Fruit fly (Drosophila melanogaster) whole organism, embryonic: Measurements from ENCODE around the gene Fdx1.

ENCODE experiments used
- Atf-2 ChIP-seq: fragments of 200-800 bp; sonication (Bioruptor generic); optimal IDR thresholded peaks from 2 replicates; lab custom pipeline; 2016; ENCODE audit warnings: missing biosample characterization, missing genetic modification characterization
- CG10267 ChIP-seq: fragments of 200-800 bp; sonication (Bioruptor generic); optimal IDR thresholded peaks from 2 replicates; lab custom pipeline; 2018; ENCODE audit warnings: missing biosample characterization, mild to moderate bottlenecking, missing genetic modification characterization, moderate library complexity
- CG10959 ChIP-seq: fragments of 200-800 bp; sonication (Bioruptor generic); IDR thresholded peaks from 2 replicates; pipeline ENCODE4 v1.3.6; 2022; ENCODE audit warnings: missing biosample characterization, missing genetic modification characterization
- CG11695 ChIP-seq: fragments of 200-800 bp; sonication (Bioruptor generic); IDR thresholded peaks from 3 replicates; pipeline ENCODE4 v1.3.6; 2022; ENCODE audit warnings: missing biosample characterization, missing genetic modification characterization
- CG12104 ChIP-seq: fragments of 200-800 bp; sonication (Bioruptor generic); optimal IDR thresholded peaks from 3 replicates; lab custom pipeline; 2016; ENCODE audit warnings: missing biosample characterization, missing genetic modification characterization
- CG12659 ChIP-seq: fragments of 200-800 bp; sonication (Bioruptor generic); optimal IDR thresholded peaks from 3 replicates; lab custom pipeline; 2017; ENCODE audit warnings: mild to moderate bottlenecking, missing biosample characterization, missing genetic modification reagents, missing genetic modification characterization
- CG12769 ChIP-seq: fragments of 200-800 bp; sonication (Bioruptor generic); optimal IDR thresholded peaks from 2 replicates; lab custom pipeline; 2019; ENCODE audit warnings: missing biosample characterization, mild to moderate bottlenecking, missing genetic modification characterization, moderate library complexity
- CG13296 ChIP-seq: fragments of 200-800 bp; sonication (Bioruptor generic); optimal IDR thresholded peaks from 3 replicates; lab custom pipeline; 2018; ENCODE audit warnings: missing biosample characterization, mild to moderate bottlenecking, missing genetic modification characterization
- CG14441 ChIP-seq: fragments of 200-800 bp; sonication (Bioruptor generic); IDR thresholded peaks from 2 replicates; pipeline ENCODE4 v1.3.6; 2022; ENCODE audit warnings: missing biosample characterization, missing genetic modification characterization
- CG1529 ChIP-seq: fragments of 200-800 bp; sonication (Bioruptor generic); optimal IDR thresholded peaks from 3 replicates; lab custom pipeline; 2018; ENCODE audit warnings: missing biosample characterization, missing genetic modification characterization
- CG15601 ChIP-seq: fragments of 200-800 bp; sonication (Bioruptor generic); optimal IDR thresholded peaks from 3 replicates; lab custom pipeline; 2019; ENCODE audit warnings: missing biosample characterization, mild to moderate bottlenecking, missing genetic modification characterization, moderate library complexity
- CG2116 ChIP-seq: fragments of 200-800 bp; sonication (Bioruptor generic); optimal IDR thresholded peaks from 3 replicates; lab custom pipeline; 2018; ENCODE audit warnings: missing biosample characterization, mild to moderate bottlenecking, missing genetic modification characterization
- CG2199 ChIP-seq: fragments of 200-800 bp; sonication (Bioruptor generic); IDR thresholded peaks from 3 replicates; pipeline ENCODE4 v1.3.6; 2022; ENCODE audit warnings: missing biosample characterization, missing genetic modification characterization
- CG30020 ChIP-seq: fragments of 200-800 bp; optimal IDR thresholded peaks from 2 replicates; lab custom pipeline; 2019; ENCODE audit warnings: missing biosample characterization, mild to moderate bottlenecking, missing genetic modification characterization, moderate library complexity
- CG31224 ChIP-seq: fragments of 200-800 bp; sonication (Bioruptor generic); IDR thresholded peaks from 2 replicates; pipeline ENCODE4 v1.3.6; 2022; ENCODE audit warnings: missing biosample characterization, missing genetic modification characterization
- CG31365 ChIP-seq: fragments of 200-800 bp; sonication (Bioruptor generic); optimal IDR thresholded peaks from 2 replicates; lab custom pipeline; 2018; ENCODE audit warnings: missing biosample characterization, mild to moderate bottlenecking, missing genetic modification characterization
- CG3407 ChIP-seq: fragments of 200-800 bp; sonication (Bioruptor generic); optimal IDR thresholded peaks from 2 replicates; lab custom pipeline; 2018; ENCODE audit warnings: missing biosample characterization, mild to moderate bottlenecking, missing genetic modification characterization
- CG7745 ChIP-seq: fragments of 200-800 bp; sonication (Bioruptor generic); optimal IDR thresholded peaks from 2 replicates; lab custom pipeline; 2018; ENCODE audit warnings: missing biosample characterization, mild to moderate bottlenecking, missing genetic modification characterization, moderate library complexity
- CG9215 ChIP-seq: fragments of 200-800 bp; sonication (Bioruptor generic); IDR thresholded peaks from 2 replicates; pipeline ENCODE4 v1.3.6; 2022; ENCODE audit warnings: missing biosample characterization, missing genetic modification characterization
- Elba2 ChIP-seq: fragments of 200-800 bp; sonication (Bioruptor generic); optimal IDR thresholded peaks from 3 replicates; lab custom pipeline; 2016; ENCODE audit warnings: missing biosample characterization, missing genetic modification characterization
- Hr51 ChIP-seq, 2 experiments: fragments of 200-800 bp; sonication (Bioruptor generic); optimal IDR thresholded peaks; 2 replicates in 1 of 2; 3 replicates in 1 of 2; lab custom pipeline; 2016 to 2018; ENCODE audit warnings: missing biosample characterization in 2 of 2, missing genetic modification characterization in 2 of 2, mild to moderate bottlenecking in 1 of 2, moderate library complexity in 1 of 2
- Lim3 ChIP-seq: fragments of 200-800 bp; sonication (Bioruptor generic); IDR thresholded peaks from 2 replicates; pipeline ENCODE4 v1.3.6; 2022; ENCODE audit warnings: missing biosample characterization, missing genetic modification characterization
- NC2α ChIP-seq: fragments of 200-800 bp; sonication (Bioruptor generic); optimal IDR thresholded peaks from 2 replicates; lab custom pipeline; 2016; ENCODE audit warnings: missing biosample characterization, missing genetic modification characterization
- Pdp1 ChIP-seq, 2 experiments: fragments of 200-800 bp; sonication (Bioruptor generic); optimal IDR thresholded peaks; 3 replicates each; lab custom pipeline; 2016; ENCODE audit warnings: missing biosample characterization in 2 of 2, missing genetic modification characterization in 2 of 2, mild to moderate bottlenecking in 1 of 2, moderate library complexity in 1 of 2
- Sry-β ChIP-seq: fragments of 200-800 bp; sonication (Bioruptor generic); optimal IDR thresholded peaks from 2 replicates; lab custom pipeline; 2018; ENCODE audit warnings: missing biosample characterization, mild to moderate bottlenecking, missing genetic modification characterization, moderate library complexity
- TFAM ChIP-seq: fragments of 200-800 bp; sonication (Bioruptor generic); optimal IDR thresholded peaks from 2 replicates; lab custom pipeline; 2017; ENCODE audit warnings: missing biosample characterization, missing genetic modification characterization, inconsistent platforms
- aop ChIP-seq: fragments of 200-800 bp; sonication (Bioruptor generic); IDR thresholded peaks from 2 replicates; pipeline ENCODE4 v1.3.6; 2022; ENCODE audit warnings: missing biosample characterization, missing genetic modification characterization
- bbx ChIP-seq: fragments of 200-800 bp; sonication (Bioruptor generic); IDR thresholded peaks from 2 replicates; pipeline ENCODE4 v1.3.6; 2022; ENCODE audit warnings: missing biosample characterization, missing genetic modification characterization; ENCODE audit not compliant: partially characterized antibody
- btn ChIP-seq: fragments of 200-800 bp; sonication (Bioruptor generic); optimal IDR thresholded peaks from 2 replicates; lab custom pipeline; 2016; ENCODE audit warnings: missing biosample characterization, missing genetic modification characterization
- caup ChIP-seq: fragments of 200-800 bp; sonication (Bioruptor generic); optimal IDR thresholded peaks from 3 replicates; lab custom pipeline; 2017; ENCODE audit warnings: missing biosample characterization, mild to moderate bottlenecking, missing genetic modification characterization, moderate library complexity; ENCODE audit not compliant: severe bottlenecking
- chm ChIP-seq: fragments of 200-800 bp; sonication (Bioruptor generic); IDR thresholded peaks from 2 replicates; pipeline ENCODE4 v1.3.6; 2022; ENCODE audit warnings: missing biosample characterization, missing genetic modification characterization
- corto ChIP-seq: fragments of 200-800 bp; sonication (Bioruptor generic); optimal IDR thresholded peaks from 2 replicates; lab custom pipeline; 2016; ENCODE audit warnings: missing biosample characterization, mild to moderate bottlenecking, missing genetic modification characterization, moderate library complexity
- cwo ChIP-seq: fragments of 200-800 bp; sonication (Bioruptor generic); optimal IDR thresholded peaks from 3 replicates; lab custom pipeline; 2017; ENCODE audit warnings: missing biosample characterization, missing genetic modification characterization, mild to moderate bottlenecking, moderate library complexity, missing genetic modification reagents
- fd64A ChIP-seq: fragments of 200-800 bp; sonication (Bioruptor generic); optimal IDR thresholded peaks from 3 replicates; lab custom pipeline; 2018; ENCODE audit warnings: missing biosample characterization, mild to moderate bottlenecking, missing genetic modification characterization
- grau ChIP-seq: fragments of 200-800 bp; optimal IDR thresholded peaks from 3 replicates; lab custom pipeline; 2019; ENCODE audit warnings: missing biosample characterization, mild to moderate bottlenecking, missing genetic modification characterization, moderate library complexity
- h ChIP-seq: fragments of >200 bp; optimal IDR thresholded peaks from 2 replicates; lab custom pipeline; 2017
- hth ChIP-seq: fragments of >200 bp; optimal IDR thresholded peaks from 2 replicates; lab custom pipeline; 2017; ENCODE audit warnings: inconsistent platforms
- kay ChIP-seq: fragments of 200-800 bp; sonication (Bioruptor generic); optimal IDR thresholded peaks from 2 replicates; lab custom pipeline; 2016; ENCODE audit warnings: missing biosample characterization, missing genetic modification characterization
- maf-S ChIP-seq: fragments of 200-800 bp; sonication (Bioruptor generic); optimal IDR thresholded peaks from 2 replicates; lab custom pipeline; 2016; ENCODE audit warnings: missing biosample characterization, missing genetic modification characterization
- psq ChIP-seq: fragments of 200-800 bp; sonication (Bioruptor generic); optimal IDR thresholded peaks from 2 replicates; lab custom pipeline; 2017; ENCODE audit warnings: missing biosample characterization, missing genetic modification characterization
- repo ChIP-seq: fragments of 200-800 bp; sonication (Bioruptor generic); optimal IDR thresholded peaks from 2 replicates; lab custom pipeline; 2016; ENCODE audit warnings: missing biosample characterization, missing genetic modification characterization
- sens ChIP-seq: fragments of 200-800 bp; sonication (Bioruptor generic); peaks from one replicate; lab custom pipeline; 2016; ENCODE audit warnings: missing biosample characterization, missing genetic modification characterization
- sim ChIP-seq: fragments of 200-800 bp; sonication (Bioruptor generic); IDR thresholded peaks from 2 replicates; pipeline ENCODE4 v1.3.6; 2022; ENCODE audit warnings: missing biosample characterization, missing genetic modification characterization
- sima ChIP-seq: fragments of 200-800 bp; sonication (Bioruptor generic); optimal IDR thresholded peaks from 2 replicates; lab custom pipeline; 2016; ENCODE audit warnings: missing biosample characterization, missing genetic modification characterization
- sisA ChIP-seq: fragments of 200-800 bp; sonication (Bioruptor generic); IDR thresholded peaks from 2 replicates; pipeline ENCODE4 v1.3.6; 2022; ENCODE audit warnings: missing biosample characterization, missing genetic modification characterization
- toy ChIP-seq: fragments of 200-800 bp; sonication (Bioruptor generic); IDR thresholded peaks from 2 replicates; pipeline ENCODE4 v1.3.6; 2022; ENCODE audit warnings: missing biosample characterization, missing genetic modification characterization
- tx ChIP-seq: fragments of 200-800 bp; sonication (Bioruptor generic); optimal IDR thresholded peaks from 2 replicates; lab custom pipeline; 2016; ENCODE audit warnings: missing biosample characterization, missing genetic modification characterization
- vnd ChIP-seq: fragments of 200-800 bp; sonication (Bioruptor generic); IDR thresholded peaks from 3 replicates; pipeline ENCODE4 v1.3.6; 2022; ENCODE audit warnings: missing biosample characterization, missing genetic modification characterization; ENCODE audit not compliant: partially characterized antibody
- yki ChIP-seq: fragments of >200 bp; optimal IDR thresholded peaks from 3 replicates; lab custom pipeline; 2018
- zen2 ChIP-seq: fragments of 200-800 bp; sonication (Bioruptor generic); IDR thresholded peaks from 3 replicates; pipeline ENCODE4 v1.3.6; 2022; ENCODE audit warnings: missing biosample characterization, missing genetic modification characterization; ENCODE audit not compliant: partially characterized antibody

Fdx1 gene

DNA sequence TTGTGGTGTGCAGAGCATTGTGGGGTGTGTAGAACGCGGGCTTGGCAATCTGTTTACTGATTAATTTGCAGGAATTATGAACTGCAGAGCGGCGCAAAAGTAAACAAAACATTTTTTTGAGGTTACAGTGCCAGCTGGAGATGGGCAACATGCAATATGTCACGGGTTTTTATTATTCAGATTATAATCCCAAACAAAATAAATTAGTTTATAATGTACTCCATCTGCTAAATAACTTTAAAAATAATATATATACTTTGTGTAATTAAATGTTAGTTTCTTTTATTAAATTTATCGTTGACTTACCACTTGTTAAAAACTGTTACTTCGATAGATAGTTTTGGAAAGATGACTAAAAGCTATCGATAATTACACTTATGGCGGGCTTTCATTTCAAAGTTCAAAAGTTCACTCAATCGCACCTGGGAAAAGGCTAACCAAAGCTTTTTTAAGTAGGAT is at the start of gene Fdx1 (continued):
- TF ChIP-seq fd64A (GFP tag; lab: Kevin White, UChicago) (no peak), cwo (GFP tag; lab: Kevin White, UChicago) (peak; percentile 4), NC2α (GFP tag; lab: Kevin White, UChicago) (no peak), Hr51 (GFP tag; optimal IDR thresholded peaks at IDR 0.05; lab: Kevin White, UChicago) (peak in 1 of 2 experiments; percentile 51), CG15601 (tag; lab: Kevin White, UChicago) (peak; percentile 54), CG7745 (tag; lab: Kevin White, UChicago) (no peak), corto (GFP tag; lab: Kevin White, UChicago) (no peak), hth (lab: Kevin White, UChicago) (no peak), Lim3 (no peak), chm (GFP tag; lab: Robert Waterston, UW) (no peak), h (lab: Kevin White, UChicago) (no peak), sens (GFP tag; lab: Kevin White, UChicago) (peak; percentile 75), CG12769 (tag; lab: Kevin White, UChicago) (no peak), vnd (GFP tag; lab: Robert Waterston, UW) (0 out of 3 replicates have a peak, but pooled peaks have one; percentile 8), psq (GFP tag; lab: Kevin White, UChicago) (no peak), CG13296 (peak; percentile 48), CG9215 (GFP tag; lab: Robert Waterston, UW) (no peak), CG31365 (tag; lab: Kevin White, UChicago) (no peak), Atf-2 (no peak), CG10267 (tag; lab: Kevin White, UChicago) (peak; percentile 39), CG10959 (GFP tag; lab: Robert Waterston, UW) (no peak), bbx (peak; percentile 48; the same call in 1 of the 2 replicates), TFAM (no peak), CG12104 (GFP tag; lab: Kevin White, UChicago) (no peak), maf-S (GFP tag; lab: Kevin White, UChicago) (no peak)
- TF ChIP-seq, all 482 proteins: peak for 157

DNA sequence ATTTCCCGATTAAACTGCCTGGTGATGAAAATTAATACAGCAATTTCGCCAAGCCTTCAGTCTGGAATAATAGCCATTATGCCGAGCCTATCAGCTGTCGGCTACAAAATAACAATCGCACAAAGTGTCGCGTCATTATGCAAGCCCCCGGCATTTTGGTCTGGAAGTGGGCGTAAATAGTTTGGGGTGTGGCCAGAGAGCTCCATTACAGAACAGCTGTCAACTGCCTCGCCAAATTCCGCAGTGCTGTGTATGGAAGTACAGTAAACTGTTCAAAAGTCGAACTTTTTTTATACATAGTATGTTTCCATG is 49.7 kb upstream of the Fdx1 start:
- TF ChIP-seq caup (no peak), kay (no peak), CG1529 (no peak), Pdp1 (GFP tag; optimal IDR thresholded peaks at IDR 0.05; lab: Kevin White, UChicago) (peak in 1 of 2 experiments; percentile 52), grau (tag; lab: Kevin White, UChicago) (peak; percentile 39), CG11695 (no peak), zen2 (GFP tag; lab: Robert Waterston, UW) (no peak), repo (GFP tag; lab: Kevin White, UChicago) (no peak), sim (no peak)

DNA sequence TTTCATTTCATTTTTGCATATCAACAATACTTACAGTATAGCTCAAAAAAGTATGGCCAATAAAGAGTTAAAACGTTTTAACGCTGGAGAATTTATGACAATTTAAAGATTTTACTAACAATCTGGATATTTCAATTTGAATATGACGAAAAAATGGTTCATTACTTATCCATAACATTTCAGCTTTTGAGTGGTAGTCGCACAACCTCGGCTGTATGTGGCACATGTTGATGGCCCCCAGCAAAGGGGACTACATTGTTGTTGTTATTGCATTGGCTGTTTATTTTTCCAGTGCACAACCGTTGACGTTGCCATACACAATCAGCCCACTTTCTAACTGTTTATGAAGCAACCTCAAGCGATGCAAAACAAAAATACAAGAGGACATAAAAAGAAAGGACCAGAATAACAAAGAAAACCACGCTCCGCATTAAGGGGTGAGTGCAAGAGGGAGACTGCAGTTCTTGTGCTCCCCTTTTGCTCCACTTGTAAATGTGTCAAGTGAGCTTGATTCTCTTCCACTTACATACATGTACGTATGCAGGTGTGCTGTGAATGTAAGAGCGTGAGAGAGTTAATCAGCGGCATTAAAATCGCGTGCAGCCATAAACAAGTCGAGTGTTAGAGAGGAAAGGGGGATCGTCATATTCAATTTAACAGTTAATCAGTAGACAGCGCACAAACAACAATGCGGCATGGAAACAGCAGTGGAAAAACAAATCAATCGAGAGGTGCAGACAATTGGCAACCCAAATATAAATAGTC is 49.2 kb upstream of the Fdx1 start:
- TF ChIP-seq CG12659 (GFP tag; lab: Kevin White, UChicago) (peak; percentile 22), Sry-β (GFP tag; lab: Kevin White, UChicago) (no peak), tx (GFP tag; lab: Kevin White, UChicago) (peak; percentile 4), toy (GFP tag; lab: Robert Waterston, UW) (no peak), aop (no peak), sima (GFP tag; lab: Kevin White, UChicago) (no peak), CG14441 (peak; percentile 54), CG3407 (peak; percentile 14), btn (GFP tag; lab: Kevin White, UChicago) (no peak), Elba2 (no peak), CG2199 (GFP tag; lab: Robert Waterston, UW) (no peak), CG30020 (tag; lab: Kevin White, UChicago) (no peak), sisA (GFP tag; lab: Robert Waterston, UW) (peak; percentile 53; the same call in 1 of the 2 replicates), TFAM (no peak), CG31224 (no peak), CG2116 (GFP tag; lab: Kevin White, UChicago) (no peak), yki (lab: Kevin White, UChicago) (no peak)
